Fruit fly (Drosophila melanogaster) whole organism, embryonic: Measurements from ENCODE around the gene CG9107.

ENCODE experiments used
- ATbp ChIP-seq: fragments of 200-800 bp; sonication (Bioruptor generic); optimal IDR thresholded peaks from 2 replicates; lab custom pipeline; 2017; ENCODE audit warnings: missing biosample characterization, mild to moderate bottlenecking, missing genetic modification characterization, missing genetic modification reagents
- Ada2b ChIP-seq: fragments of 200-800 bp; sonication (Bioruptor generic); IDR thresholded peaks from 2 replicates; pipeline ENCODE4 v1.3.6; 2022; ENCODE audit warnings: missing biosample characterization, missing genetic modification characterization
- Antp ChIP-seq: fragments of 200-800 bp; sonication (Bioruptor generic); optimal IDR thresholded peaks from 3 replicates; lab custom pipeline; 2016; ENCODE audit warnings: missing biosample characterization, missing genetic modification characterization
- B-H1 ChIP-seq: fragments of 200-800 bp; sonication (Bioruptor generic); IDR thresholded peaks from 3 replicates; pipeline ENCODE4 v1.3.6; 2022; ENCODE audit warnings: missing biosample characterization, missing genetic modification characterization
- CG11456 ChIP-seq: fragments of 200-800 bp; sonication (Bioruptor generic); IDR thresholded peaks from 3 replicates; pipeline ENCODE4 v1.3.6; 2022; ENCODE audit warnings: missing biosample characterization, missing genetic modification characterization
- CG11695 ChIP-seq: fragments of 200-800 bp; sonication (Bioruptor generic); IDR thresholded peaks from 3 replicates; pipeline ENCODE4 v1.3.6; 2022; ENCODE audit warnings: missing biosample characterization, missing genetic modification characterization
- CG12155 ChIP-seq: fragments of 200-800 bp; sonication (Bioruptor generic); optimal IDR thresholded peaks from 3 replicates; lab custom pipeline; 2016; ENCODE audit warnings: missing biosample characterization, missing genetic modification characterization
- CG12391 ChIP-seq: fragments of 200-800 bp; sonication (Bioruptor generic); optimal IDR thresholded peaks from 3 replicates; lab custom pipeline; 2018; ENCODE audit warnings: missing biosample characterization, mild to moderate bottlenecking, missing genetic modification characterization, moderate library complexity
- CG12659 ChIP-seq: fragments of 200-800 bp; sonication (Bioruptor generic); optimal IDR thresholded peaks from 3 replicates; lab custom pipeline; 2017; ENCODE audit warnings: mild to moderate bottlenecking, missing biosample characterization, missing genetic modification reagents, missing genetic modification characterization
- CG15269 ChIP-seq: fragments of 200-800 bp; sonication (Bioruptor generic); optimal IDR thresholded peaks from 2 replicates; lab custom pipeline; 2018; ENCODE audit warnings: missing biosample characterization, mild to moderate bottlenecking, missing genetic modification characterization, moderate library complexity
- CG15601 ChIP-seq: fragments of 200-800 bp; sonication (Bioruptor generic); optimal IDR thresholded peaks from 3 replicates; lab custom pipeline; 2019; ENCODE audit warnings: missing biosample characterization, mild to moderate bottlenecking, missing genetic modification characterization, moderate library complexity
- CG1792 ChIP-seq: fragments of 200-800 bp; sonication (Bioruptor generic); optimal IDR thresholded peaks from 2 replicates; lab custom pipeline; 2016; ENCODE audit warnings: missing biosample characterization, missing genetic modification characterization
- CG2120 ChIP-seq: fragments of 200-800 bp; sonication (Bioruptor generic); optimal IDR thresholded peaks from 3 replicates; lab custom pipeline; 2016; ENCODE audit warnings: missing biosample characterization, missing genetic modification characterization
- CG4282 ChIP-seq: fragments of 200-800 bp; sonication (Bioruptor generic); optimal IDR thresholded peaks from 2 replicates; lab custom pipeline; 2016; ENCODE audit warnings: missing biosample characterization, missing genetic modification characterization
- CG4854 ChIP-seq: fragments of 200-800 bp; sonication (Bioruptor generic); optimal IDR thresholded peaks from 2 replicates; lab custom pipeline; 2016; ENCODE audit warnings: missing biosample characterization, missing genetic modification characterization, inconsistent platforms
- CG7839 ChIP-seq: fragments of 200-800 bp; sonication (Bioruptor generic); optimal IDR thresholded peaks from 3 replicates; lab custom pipeline; 2018; ENCODE audit warnings: missing biosample characterization, mild to moderate bottlenecking, missing genetic modification characterization, moderate library complexity
- D19A ChIP-seq: fragments of 200-800 bp; optimal IDR thresholded peaks from 3 replicates; lab custom pipeline; 2019; ENCODE audit warnings: missing biosample characterization, mild to moderate bottlenecking, missing genetic modification characterization, moderate library complexity
- Drgx ChIP-seq: fragments of 200-800 bp; sonication (Bioruptor generic); IDR thresholded peaks from 2 replicates; pipeline ENCODE4 v1.3.6; 2022; ENCODE audit warnings: missing biosample characterization, missing genetic modification characterization
- Fer3 ChIP-seq: fragments of 200-800 bp; sonication (Bioruptor generic); optimal IDR thresholded peaks from 2 replicates; lab custom pipeline; 2018; ENCODE audit warnings: missing biosample characterization, mild to moderate bottlenecking, missing genetic modification characterization, moderate library complexity
- Hmr ChIP-seq: fragments of 200-800 bp; sonication (Bioruptor generic); optimal IDR thresholded peaks from 3 replicates; lab custom pipeline; 2017; ENCODE audit warnings: mild to moderate bottlenecking, missing biosample characterization, missing genetic modification reagents, missing genetic modification characterization
- Hr78 ChIP-seq, 2 experiments: fragments of 200-800 bp in 1 of 2; fragments of >200 bp in 1 of 2; sonication (Bioruptor generic) in 1 of 2; optimal IDR thresholded peaks; 2 replicates each; lab custom pipeline; 2017 to 2019; ENCODE audit warnings: missing biosample characterization in 2 of 2, missing genetic modification characterization in 2 of 2, mild to moderate bottlenecking in 1 of 2, moderate library complexity in 1 of 2
- Hsf ChIP-seq: fragments of 200-800 bp; sonication (Bioruptor generic); optimal IDR thresholded peaks from 3 replicates; lab custom pipeline; 2016; ENCODE audit warnings: missing biosample characterization, missing genetic modification characterization
- Lhr ChIP-seq: fragments of 200-800 bp; sonication (Bioruptor generic); optimal IDR thresholded peaks from 3 replicates; lab custom pipeline; 2017; ENCODE audit warnings: mild to moderate bottlenecking, missing biosample characterization, missing genetic modification reagents, missing genetic modification characterization
- Mrtf ChIP-seq: fragments of 200-800 bp; sonication (Bioruptor generic); IDR thresholded peaks from 3 replicates; pipeline ENCODE4 v1.3.6; 2022; ENCODE audit warnings: missing biosample characterization, missing genetic modification characterization
- NFAT ChIP-seq: fragments of 200-800 bp; sonication (Bioruptor generic); IDR thresholded peaks from 2 replicates; pipeline ENCODE4 v1.3.6; 2022; ENCODE audit warnings: missing biosample characterization, missing genetic modification characterization
- Oaz ChIP-seq: fragments of 200-800 bp; sonication (Bioruptor generic); IDR thresholded peaks from 2 replicates; pipeline ENCODE4 v1.3.6; 2022; ENCODE audit warnings: missing biosample characterization, missing genetic modification characterization
- Rfx ChIP-seq: fragments of 200-800 bp; sonication (Bioruptor generic); IDR thresholded peaks from 2 replicates; pipeline ENCODE4 v1.3.6; 2022; ENCODE audit warnings: missing biosample characterization, missing genetic modification characterization
- Sin3A ChIP-seq: fragments of >200 bp; optimal IDR thresholded peaks from 2 replicates; lab custom pipeline; 2018
- Xbp1 ChIP-seq: fragments of 200-800 bp; sonication (Bioruptor generic); optimal IDR thresholded peaks from 3 replicates; lab custom pipeline; 2016; ENCODE audit warnings: missing biosample characterization, mild to moderate bottlenecking, missing genetic modification characterization
- YL-1 ChIP-seq: fragments of 200-800 bp; sonication (Bioruptor generic); optimal IDR thresholded peaks from 3 replicates; lab custom pipeline; 2017; ENCODE audit warnings: missing biosample characterization, mild to moderate bottlenecking, missing genetic modification characterization
- ap ChIP-seq: fragments of 200-800 bp; sonication (Bioruptor generic); IDR thresholded peaks from 2 replicates; pipeline ENCODE4 v1.3.6; 2022; ENCODE audit warnings: missing biosample characterization, missing genetic modification characterization
- bbx ChIP-seq: fragments of 200-800 bp; sonication (Bioruptor generic); IDR thresholded peaks from 2 replicates; pipeline ENCODE4 v1.3.6; 2022; ENCODE audit warnings: missing biosample characterization, missing genetic modification characterization; ENCODE audit not compliant: partially characterized antibody
- chn ChIP-seq: fragments of 200-800 bp; sonication (Bioruptor generic); optimal IDR thresholded peaks from 2 replicates; lab custom pipeline; 2016; ENCODE audit warnings: missing biosample characterization, missing genetic modification characterization
- ci ChIP-seq: fragments of 200-800 bp; sonication (Bioruptor generic); IDR thresholded peaks from 3 replicates; pipeline ENCODE4 v1.3.6; 2022; ENCODE audit warnings: missing biosample characterization, missing genetic modification characterization
- crp ChIP-seq, 2 experiments: fragments of 200-800 bp; sonication (Bioruptor generic); optimal IDR thresholded peaks; 2 replicates in 1 of 2; 3 replicates in 1 of 2; lab custom pipeline; 2017; ENCODE audit warnings: missing biosample characterization in 2 of 2, missing genetic modification characterization in 2 of 2, mild to moderate bottlenecking in 1 of 2, moderate library complexity in 1 of 2
- dpn ChIP-seq, 2 experiments: fragments of 200-800 bp; sonication (Bioruptor generic); optimal IDR thresholded peaks; 3 replicates each; lab custom pipeline; 2016; ENCODE audit warnings: missing biosample characterization in 2 of 2, missing genetic modification characterization in 2 of 2
- ftz-f1 ChIP-seq: fragments of 200-800 bp; sonication (Bioruptor generic); optimal IDR thresholded peaks from 2 replicates; lab custom pipeline; 2016; ENCODE audit warnings: missing biosample characterization, missing genetic modification characterization
- ham ChIP-seq: fragments of 200-800 bp; sonication (Bioruptor generic); IDR thresholded peaks from 2 replicates; pipeline ENCODE4 v1.3.6; 2022; ENCODE audit warnings: missing biosample characterization, missing genetic modification characterization
- hbn ChIP-seq: fragments of 200-800 bp; sonication (Bioruptor generic); IDR thresholded peaks from 2 replicates; pipeline ENCODE4 v1.3.6; 2022; ENCODE audit warnings: missing biosample characterization, missing genetic modification characterization; ENCODE audit not compliant: partially characterized antibody
- ken ChIP-seq: fragments of 200-800 bp; sonication (Bioruptor generic); IDR thresholded peaks from 3 replicates; pipeline ENCODE4 v1.3.6; 2022; ENCODE audit warnings: missing biosample characterization, missing genetic modification characterization
- knrl ChIP-seq: fragments of 200-800 bp; sonication (Bioruptor generic); IDR thresholded peaks from 3 replicates; pipeline ENCODE4 v1.3.6; 2022; ENCODE audit warnings: missing biosample characterization, missing genetic modification characterization; ENCODE audit not compliant: partially characterized antibody
- mam ChIP-seq: fragments of 200-800 bp; sonication (Bioruptor generic); optimal IDR thresholded peaks from 3 replicates; lab custom pipeline; 2016; ENCODE audit warnings: missing biosample characterization, missing genetic modification characterization
- pan ChIP-seq, 4 experiments: fragments of >200 bp in 3 of 4; fragments of 200-800 bp in 1 of 4; sonication (Bioruptor generic) in 1 of 4; optimal IDR thresholded peaks in 3 of 4; IDR thresholded peaks in 1 of 4; 2 replicates each; pipeline versions ENCODE4 v1.3.6 to Lab custom; 2017 to 2022; ENCODE audit warnings: missing biosample characterization in 2 of 4, missing genetic modification characterization in 2 of 4, mixed read lengths in 1 of 4
- schlank ChIP-seq: fragments of 200-800 bp; sonication (Bioruptor generic); optimal IDR thresholded peaks from 2 replicates; lab custom pipeline; 2018; ENCODE audit warnings: missing biosample characterization, mild to moderate bottlenecking, missing genetic modification characterization
- sisA ChIP-seq: fragments of 200-800 bp; sonication (Bioruptor generic); IDR thresholded peaks from 2 replicates; pipeline ENCODE4 v1.3.6; 2022; ENCODE audit warnings: missing biosample characterization, missing genetic modification characterization
- sob ChIP-seq: fragments of 200-800 bp; sonication (Bioruptor generic); IDR thresholded peaks from 2 replicates; pipeline ENCODE4 v1.3.6; 2022; ENCODE audit warnings: missing biosample characterization, missing genetic modification characterization
- tx ChIP-seq: fragments of 200-800 bp; sonication (Bioruptor generic); optimal IDR thresholded peaks from 2 replicates; lab custom pipeline; 2016; ENCODE audit warnings: missing biosample characterization, missing genetic modification characterization
- unpg ChIP-seq: fragments of 200-800 bp; sonication (Bioruptor generic); optimal IDR thresholded peaks from 3 replicates; lab custom pipeline; 2018; ENCODE audit warnings: missing biosample characterization, mild to moderate bottlenecking, missing genetic modification characterization, moderate library complexity

CG9107 gene

DNA sequence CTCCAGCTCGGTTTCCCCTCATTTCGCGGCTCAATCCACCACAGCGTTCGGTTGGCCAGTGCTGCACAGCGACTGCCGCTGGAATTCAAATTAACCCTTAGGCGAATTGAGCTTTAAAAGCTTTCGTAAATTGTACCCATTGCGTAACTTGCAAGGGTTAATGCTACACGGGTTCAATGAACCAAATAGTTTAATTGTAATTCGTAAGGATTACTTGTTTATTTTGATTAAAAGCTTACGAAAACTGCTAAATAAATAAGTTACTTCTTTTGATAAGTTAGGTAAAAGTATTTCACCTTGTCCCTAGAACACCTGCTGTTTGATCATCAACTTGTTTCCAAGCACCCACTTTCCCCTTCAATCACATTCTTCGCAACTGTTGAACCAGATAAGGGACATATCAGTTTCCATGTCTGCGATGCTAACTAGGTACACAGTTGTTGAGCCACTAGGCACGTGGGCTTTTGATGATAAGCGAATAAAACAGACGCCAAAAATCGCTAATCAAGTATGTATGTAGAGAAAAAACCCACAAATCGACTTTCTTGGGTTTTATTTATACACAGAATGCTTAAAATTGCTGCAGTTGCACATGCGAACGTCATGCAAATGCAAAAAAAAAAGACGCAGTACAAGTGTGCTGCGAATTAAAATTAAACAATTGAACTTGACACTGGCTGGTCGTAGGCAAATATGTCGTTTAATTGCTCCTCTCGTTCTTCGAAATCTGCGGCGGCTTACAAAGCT, 21.8 kb upstream of the CG9107 start, which contains the start of gene Pfas (continued):
- no peak for TF ChIP-seq ap
- peak; percentile 50 for TF ChIP-seq CG12391 (tag; lab: Kevin White, UChicago)
- no peak for TF ChIP-seq knrl
- TF ChIP-seq CG15601 (tag; lab: Kevin White, UChicago), result peak; percentile 52
- peak; percentile 14 for TF ChIP-seq chn
- peak; percentile 55 for TF ChIP-seq CG7839
- TF ChIP-seq ftz-f1 (GFP tag; lab: Kevin White, UChicago), result peak; percentile 65
- TF ChIP-seq crp (GFP tag; optimal IDR thresholded peaks at IDR 0.05; lab: Kevin White, UChicago), result peak in 1 of 2 experiments; percentile 19
- TF ChIP-seq D19A (tag; lab: Kevin White, UChicago), result no peak
- peak; percentile 57 for TF ChIP-seq CG1792 (GFP tag; lab: Kevin White, UChicago)
- TF ChIP-seq Rfx (GFP tag; lab: Robert Waterston, UW), result peak; percentile 77
- TF ChIP-seq ci (GFP tag; lab: Robert Waterston, UW), result peak; percentile 78; the same call in 2 of the 3 replicates
- TF ChIP-seq Fer3 (tag; lab: Kevin White, UChicago), result peak; percentile 53
- peak; percentile 58 to 70 for TF ChIP-seq dpn (GFP tag; optimal IDR thresholded peaks at IDR 0.05; lab: Kevin White, UChicago)
- peak; percentile 80 for TF ChIP-seq Hmr
- TF ChIP-seq schlank (tag; lab: Kevin White, UChicago), result peak; percentile 45
- TF ChIP-seq mam (GFP tag; lab: Kevin White, UChicago), result peak; percentile 67
- TF ChIP-seq sob, result peak; percentile 62; the same call in 1 of the 2 replicates
- peak; percentile 65 for TF ChIP-seq YL-1
- peak; percentile 27 for TF ChIP-seq CG4282
- no peak for TF ChIP-seq ham (GFP tag; lab: Robert Waterston, UW)
- TF ChIP-seq tx (GFP tag; lab: Kevin White, UChicago), result peak; percentile 47
- TF ChIP-seq Sin3A (lab: Kevin White, UChicago), result no peak
- no peak for TF ChIP-seq Lhr (GFP tag; lab: Kevin White, UChicago)
- TF ChIP-seq bbx (GFP tag; lab: Robert Waterston, UW), result 0 out of 2 replicates have a peak, but pooled peaks have one; percentile 22
- TF ChIP-seq Ada2b, result peak; percentile 39; the same call in 1 of the 2 replicates
- 0 out of 3 replicates have a peak, but pooled peaks have one; percentile 34 for TF ChIP-seq CG11456
- TF ChIP-seq Antp (GFP tag; lab: Kevin White, UChicago), result peak; percentile 38
- peak; percentile 52 for TF ChIP-seq Xbp1 (GFP tag; lab: Kevin White, UChicago)
- 0 out of 2 replicates have a peak, but pooled peaks have one; percentile 26 for TF ChIP-seq Drgx (GFP tag; lab: Robert Waterston, UW)
- peak; percentile 70 for TF ChIP-seq CG12659 (GFP tag; lab: Kevin White, UChicago)
- TF ChIP-seq pan (optimal IDR thresholded peaks at IDR 0.05; lab: Kevin White, UChicago), result no peak
- peak in 1 of 2 experiments; percentile 49 for TF ChIP-seq pan (GFP tag; optimal IDR thresholded peaks at IDR 0.05 in 1 of 2, IDR thresholded peaks at IDR 0.05 in 1 of 2)
- peak; percentile 45 for TF ChIP-seq Hsf (GFP tag; lab: Kevin White, UChicago)
- peak in 1 of 2 experiments; percentile 41 for TF ChIP-seq Hr78 (GFP tag; optimal IDR thresholded peaks at IDR 0.05; lab: Kevin White, UChicago)
- peak; percentile 54; the same call in 1 of the 2 replicates for TF ChIP-seq NFAT (GFP tag; lab: Robert Waterston, UW)
- no peak for TF ChIP-seq hbn (GFP tag; lab: Robert Waterston, UW)
- no peak for TF ChIP-seq Mrtf (GFP tag; lab: Robert Waterston, UW)
- TF ChIP-seq CG2120, result peak; percentile 88
- TF ChIP-seq CG12155 (GFP tag; lab: Kevin White, UChicago), result peak; percentile 52
- TF ChIP-seq CG15269 (tag; lab: Kevin White, UChicago), result peak; percentile 44
- TF ChIP-seq CG4854 (GFP tag; lab: Kevin White, UChicago), result peak; percentile 46
- peak; percentile 40 for TF ChIP-seq unpg (GFP tag; lab: Kevin White, UChicago)
- 0 out of 3 replicates have a peak, but pooled peaks have one; percentile 21 for TF ChIP-seq CG11695 (GFP tag; lab: Robert Waterston, UW)
- no peak for TF ChIP-seq Oaz (GFP tag; lab: Robert Waterston, UW)
- TF ChIP-seq B-H1 (GFP tag; lab: Robert Waterston, UW), result no peak
- peak; percentile 20 for TF ChIP-seq ATbp (GFP tag; lab: Kevin White, UChicago)
- TF ChIP-seq sisA (GFP tag; lab: Robert Waterston, UW), result 0 out of 2 replicates have a peak, but pooled peaks have one; percentile 11
- peak; percentile 43; the same call in 1 of the 3 replicates for TF ChIP-seq ken (GFP tag; lab: Robert Waterston, UW)
